Comparison of ENCODE assay signal across 1 worm cellular context in the genomic region with DNA sequence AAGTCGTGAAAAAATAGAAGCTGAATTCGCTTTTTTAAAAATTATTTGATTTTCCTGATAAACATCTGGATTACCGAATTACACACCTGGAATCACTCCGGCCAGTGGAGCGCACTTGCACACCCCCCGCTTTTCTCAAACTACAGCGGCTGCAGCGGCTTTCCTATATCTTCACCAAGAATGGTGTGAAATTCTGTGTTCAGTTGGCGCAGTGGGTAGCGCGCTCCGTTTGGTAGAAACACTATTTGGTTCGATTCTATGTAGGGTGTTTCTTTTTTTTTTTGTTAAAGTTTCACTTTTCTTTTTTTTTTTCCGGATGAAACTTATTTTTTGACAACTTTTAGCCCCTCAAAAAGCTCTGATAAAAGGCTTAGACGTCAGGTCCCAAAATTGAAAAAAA.
TF ChIP-seq lines count a peak whose summit lies in the region.
"Not testable (repeated sequence)": the region's sequence is repeated elsewhere in the genome, so short reads cannot be mapped to it uniquely, and the experiment has no call there.

No protein-coding gene starts in this region.

TF ChIP-seq in whole organism, L4 larva, 104 proteins besides CTCF, POLR2A, EP300 and RAD21 (continued from another document):
- TF ChIP-seq dmd-8 (GFP tag; IDR thresholded peaks at IDR 0.05; lab: Robert Waterston, UW) = peak; percentile 66; the same call in 1 of the 2 replicates
- 0 out of 2 replicates have a peak, but pooled peaks have one; percentile 31 for TF ChIP-seq tra-1 (GFP tag; IDR thresholded peaks at IDR 0.05; lab: Robert Waterston, UW)
- peak; percentile 28; the same call in 1 of the 2 replicates for TF ChIP-seq lin-1 (GFP tag; IDR thresholded peaks at IDR 0.05; lab: Robert Waterston, UW)
- peak; percentile 60; the same call in 1 of the 2 replicates for TF ChIP-seq pha-4 (GFP tag; IDR thresholded peaks at IDR 0.05; lab: Robert Waterston, UW)
- TF ChIP-seq pha-4 (tag; optimal IDR thresholded peaks at IDR 0.05; lab: Kevin White, UChicago) = not testable (repeated sequence)
- TF ChIP-seq hmg-1.1 (GFP tag; IDR thresholded peaks at IDR 0.05; lab: Robert Waterston, UW) = peak; percentile 51; the same call in 1 of the 2 replicates
- TF ChIP-seq Y48G9A.11 (GFP tag; IDR thresholded peaks at IDR 0.05; lab: Robert Waterston, UW) = peak; percentile 58
TF ChIP-seq in whole organism, L4 larva: peak in this region for 19; not testable (repeated sequence) for 85.
